Worm (Caenorhabditis elegans) whole organism, mixed stage, embryonic: Measurements from ENCODE around the gene W02F12.2.

Experiments
- M03D4.4 ChIP-seq: sonication (generic microtip); optimal IDR thresholded peaks from 2 replicates; lab custom pipeline; 2017; ENCODE audit warnings: mild to moderate bottlenecking, missing genetic modification characterization, missing compliant biosample characterization
- bed-3 ChIP-seq: fragments of 200-800 bp; sonication (Bioruptor generic); optimal IDR thresholded peaks from 3 replicates; lab custom pipeline; 2018; ENCODE audit warnings: mild to moderate bottlenecking, missing genetic modification characterization, moderate library complexity, missing compliant biosample characterization
- ceh-39 ChIP-seq: fragments of 150-350 bp; optimal IDR thresholded peaks from 2 replicates; lab custom pipeline; 2014; ENCODE audit warnings: missing biosample characterization, missing genetic modification characterization
- ceh-43 ChIP-seq: fragments of 200-800 bp; sonication (Bioruptor generic); optimal IDR thresholded peaks from 2 replicates; lab custom pipeline; 2018; ENCODE audit warnings: mild to moderate bottlenecking, missing genetic modification characterization, moderate library complexity, missing compliant biosample characterization
- ceh-83 ChIP-seq: fragments of 200-800 bp; sonication (Bioruptor generic); optimal IDR thresholded peaks from 2 replicates; lab custom pipeline; 2018; ENCODE audit warnings: mild to moderate bottlenecking, missing genetic modification characterization, missing compliant biosample characterization
- ces-1 ChIP-seq: fragments of 150-350 bp; optimal IDR thresholded peaks from 2 replicates; lab custom pipeline; 2014; ENCODE audit warnings: missing biosample characterization, missing genetic modification reagents, missing genetic modification characterization
- cnd-1 ChIP-seq: fragments of 200-800 bp; sonication (Bioruptor generic); optimal IDR thresholded peaks from 2 replicates; lab custom pipeline; 2018; ENCODE audit warnings: mild to moderate bottlenecking, missing genetic modification characterization, missing compliant biosample characterization
- drap-1 ChIP-seq: fragments of 200-800 bp; sonication (Bioruptor generic); optimal IDR thresholded peaks from 3 replicates; lab custom pipeline; 2018; ENCODE audit warnings: mild to moderate bottlenecking, missing genetic modification characterization, missing compliant biosample characterization
- elt-1 ChIP-seq: sonication (generic microtip); optimal IDR thresholded peaks from 2 replicates; lab custom pipeline; 2017; ENCODE audit warnings: missing genetic modification characterization, mild to moderate bottlenecking, missing compliant biosample characterization, antibody characterized with exemption, moderate library complexity, borderline replicate concordance; ENCODE audit not compliant: insufficient read depth
- elt-3 ChIP-seq: fragments of 150-350 bp; optimal IDR thresholded peaks from 2 replicates; lab custom pipeline; 2014; ENCODE audit warnings: missing biosample characterization, missing genetic modification characterization
- flh-1 ChIP-seq: fragments of 200-800 bp; sonication (Bioruptor generic); optimal IDR thresholded peaks from 2 replicates; lab custom pipeline; 2018; ENCODE audit warnings: mild to moderate bottlenecking, missing genetic modification characterization, moderate library complexity, missing compliant biosample characterization
- lin-13 ChIP-seq: fragments of 150-350 bp; optimal IDR thresholded peaks from 2 replicates; lab custom pipeline; 2014; ENCODE audit warnings: missing biosample characterization, missing genetic modification characterization
- lin-32 ChIP-seq: fragments of 200-800 bp; sonication (Bioruptor generic); optimal IDR thresholded peaks from 2 replicates; lab custom pipeline; 2018; ENCODE audit warnings: mild to moderate bottlenecking, missing genetic modification characterization, missing compliant biosample characterization
- lsy-2 ChIP-seq: fragments of 150-350 bp; optimal IDR thresholded peaks from 2 replicates; lab custom pipeline; 2014; ENCODE audit warnings: missing biosample characterization, missing genetic modification characterization
- mep-1 ChIP-seq: fragments of 150-350 bp; optimal IDR thresholded peaks from 2 replicates; lab custom pipeline; 2017; ENCODE audit warnings: missing biosample characterization, missing genetic modification reagents, missing genetic modification characterization, inconsistent platforms
- mls-2 ChIP-seq: sonication (generic microtip); optimal IDR thresholded peaks from 2 replicates; lab custom pipeline; 2016; ENCODE audit warnings: mild to moderate bottlenecking, missing genetic modification characterization, moderate library complexity, missing compliant biosample characterization
- nhr-12 ChIP-seq: fragments of 150-350 bp; optimal IDR thresholded peaks from 2 replicates; lab custom pipeline; 2014; ENCODE audit warnings: missing biosample characterization, missing genetic modification characterization
- nhr-2 ChIP-seq: fragments of 150-350 bp; optimal IDR thresholded peaks from 2 replicates; lab custom pipeline; 2014; ENCODE audit warnings: missing biosample characterization, missing genetic modification characterization
- nhr-28 ChIP-seq: fragments of 150-350 bp; optimal IDR thresholded peaks from 2 replicates; lab custom pipeline; 2014; ENCODE audit warnings: missing biosample characterization, missing genetic modification characterization
- nhr-76 ChIP-seq: sonication (generic microtip); optimal IDR thresholded peaks from 2 replicates; lab custom pipeline; 2017; ENCODE audit warnings: missing biosample characterization, missing genetic modification characterization
- pha-4 ChIP-seq: fragments of 150-350 bp; optimal IDR thresholded peaks from 2 replicates; lab custom pipeline; 2018; ENCODE audit warnings: missing biosample characterization, missing genetic modification reagents, missing genetic modification characterization
- sem-2 ChIP-seq: fragments of 200-800 bp; sonication (Bioruptor generic); optimal IDR thresholded peaks from 2 replicates; lab custom pipeline; 2018; ENCODE audit warnings: mild to moderate bottlenecking, missing genetic modification characterization, missing compliant biosample characterization
- snpc-4 ChIP-seq: fragments of 150-350 bp; optimal IDR thresholded peaks from 2 replicates; lab custom pipeline; 2014; ENCODE audit warnings: missing biosample characterization, missing genetic modification characterization
- sptf-1 ChIP-seq: sonication (generic microtip); optimal IDR thresholded peaks from 2 replicates; lab custom pipeline; 2017; ENCODE audit warnings: mild to moderate bottlenecking, missing genetic modification characterization, moderate library complexity, missing compliant biosample characterization
- tbx-8 ChIP-seq: fragments of 200-800 bp; sonication (Bioruptor generic); optimal IDR thresholded peaks from 2 replicates; lab custom pipeline; 2018; ENCODE audit warnings: mild to moderate bottlenecking, missing genetic modification characterization, moderate library complexity, missing compliant biosample characterization
- unc-39 ChIP-seq: fragments of 150-350 bp; optimal IDR thresholded peaks from 2 replicates; lab custom pipeline; 2014; ENCODE audit warnings: missing biosample characterization, missing genetic modification characterization
- unc-62 ChIP-seq: fragments of 150-350 bp; optimal IDR thresholded peaks from 2 replicates; lab custom pipeline; 2014; ENCODE audit warnings: missing biosample characterization, missing genetic modification reagents, missing genetic modification characterization
- zip-8 ChIP-seq: fragments of 150-350 bp; optimal IDR thresholded peaks from 2 replicates; lab custom pipeline; 2014; ENCODE audit warnings: missing biosample characterization, missing genetic modification characterization
- ztf-11 ChIP-seq: fragments of 150-350 bp; optimal IDR thresholded peaks from 2 replicates; lab custom pipeline; 2014; ENCODE audit warnings: missing biosample characterization, missing genetic modification characterization

W02F12.2 gene

DNA sequence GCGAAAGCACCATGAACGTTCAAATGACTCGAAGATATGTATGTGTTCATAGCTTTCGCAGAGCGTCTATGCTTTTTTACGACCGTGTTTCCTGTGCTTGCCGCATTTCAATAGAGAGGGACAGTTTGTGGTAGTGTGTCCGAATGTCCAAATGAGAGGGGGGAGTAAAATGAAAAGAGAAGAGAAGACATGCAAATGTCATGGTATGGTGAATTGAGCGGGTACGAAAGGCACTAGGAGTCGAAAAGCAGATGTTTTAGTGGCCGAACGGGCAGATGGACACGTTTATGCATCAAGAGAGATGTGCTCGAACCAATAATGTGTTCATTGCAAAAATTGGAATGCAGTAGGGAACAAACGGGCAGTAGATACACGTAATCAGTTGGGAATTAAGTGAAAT is 12.0 kb downstream of the W02F12.2 start:
- TF ChIP-seq unc-39 (tag; lab: Kevin White, UChicago) (no peak), bed-3 (no peak), pha-4 (tag; lab: Kevin White, UChicago) (no peak), ceh-39 (tag; lab: Kevin White, UChicago) (no peak), nhr-28 (tag; lab: Kevin White, UChicago) (no peak), nhr-2 (peak; percentile 59), lin-32 (GFP tag; lab: Kevin White, UChicago) (peak; percentile 60), ceh-83 (no peak), nhr-76 (tag; lab: Kevin White, UChicago) (no peak), ztf-11 (tag; lab: Kevin White, UChicago) (no peak), snpc-4 (tag; lab: Kevin White, UChicago) (no peak), ces-1 (GFP tag; lab: Kevin White, UChicago) (no peak), cnd-1 (tag; lab: Kevin White, UChicago) (peak; percentile 20), nhr-12 (tag; lab: Kevin White, UChicago) (no peak)

DNA sequence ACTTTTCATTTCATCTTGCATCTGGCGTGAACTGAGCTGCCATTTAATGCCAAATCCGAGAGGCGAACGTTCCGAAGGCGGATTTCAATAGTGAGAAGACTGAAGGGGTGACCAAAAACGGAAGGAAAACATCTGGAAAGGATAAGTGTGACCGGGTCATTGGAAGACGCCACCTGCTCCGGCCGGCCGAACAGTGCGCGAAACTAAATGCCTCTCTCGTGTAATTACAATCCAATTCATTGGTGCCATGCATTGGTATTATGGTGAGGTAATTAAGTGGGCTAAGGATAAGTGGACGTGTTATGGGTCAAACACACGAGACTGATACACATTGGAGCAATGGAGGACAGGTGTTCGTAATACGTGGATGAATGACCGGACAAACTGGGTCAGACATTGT is 12.9 kb downstream of the W02F12.2 start:
- peak; percentile 100 for TF ChIP-seq nhr-2
- peak; percentile 28 for TF ChIP-seq ztf-11 (tag; lab: Kevin White, UChicago)
- TF ChIP-seq ceh-43 (GFP tag; lab: Kevin White, UChicago), result peak; percentile 78
- TF ChIP-seq ces-1 (GFP tag; lab: Kevin White, UChicago), result peak; percentile 72
- TF ChIP-seq lsy-2 (tag; lab: Kevin White, UChicago), result no peak
- peak; percentile 98 for TF ChIP-seq lin-32 (GFP tag; lab: Kevin White, UChicago)
- TF ChIP-seq cnd-1 (tag; lab: Kevin White, UChicago), result peak; percentile 76
- TF ChIP-seq mls-2 (tag; lab: Kevin White, UChicago), result peak; percentile 80
- no peak for TF ChIP-seq flh-1 (GFP tag; lab: Kevin White, UChicago)
- no peak for TF ChIP-seq elt-3 (tag; lab: Kevin White, UChicago)
- TF ChIP-seq pha-4 (tag; lab: Kevin White, UChicago), result no peak
- TF ChIP-seq unc-39 (tag; lab: Kevin White, UChicago), result no peak
- no peak for TF ChIP-seq nhr-76 (tag; lab: Kevin White, UChicago)
- peak; percentile 36 for TF ChIP-seq sptf-1 (tag; lab: Kevin White, UChicago)

DNA sequence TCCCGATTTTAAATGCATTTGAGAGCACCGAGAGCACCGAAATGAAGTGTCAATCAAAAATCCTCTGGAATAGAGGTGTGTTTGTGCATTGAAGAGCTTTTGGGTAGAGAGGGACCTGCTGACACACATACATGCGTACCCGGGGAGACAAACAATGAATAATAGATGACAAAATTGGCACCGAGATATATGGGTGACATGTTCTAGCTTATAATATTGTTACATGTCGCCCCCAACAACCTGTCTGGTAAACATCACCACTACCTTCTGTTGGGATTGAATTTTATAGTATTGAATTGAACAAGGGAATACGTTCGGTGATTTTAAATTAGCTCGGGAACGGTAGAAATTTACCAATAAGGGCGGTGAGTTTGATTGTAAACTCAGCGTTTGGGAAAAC is 13.7 kb downstream of the W02F12.2 start:
- TF ChIP-seq ces-1 (GFP tag; lab: Kevin White, UChicago), result peak; percentile 10
- no peak for TF ChIP-seq zip-8 (tag; lab: Kevin White, UChicago)
- TF ChIP-seq snpc-4 (tag; lab: Kevin White, UChicago), result no peak
- TF ChIP-seq ceh-43 (GFP tag; lab: Kevin White, UChicago), result no peak

DNA sequence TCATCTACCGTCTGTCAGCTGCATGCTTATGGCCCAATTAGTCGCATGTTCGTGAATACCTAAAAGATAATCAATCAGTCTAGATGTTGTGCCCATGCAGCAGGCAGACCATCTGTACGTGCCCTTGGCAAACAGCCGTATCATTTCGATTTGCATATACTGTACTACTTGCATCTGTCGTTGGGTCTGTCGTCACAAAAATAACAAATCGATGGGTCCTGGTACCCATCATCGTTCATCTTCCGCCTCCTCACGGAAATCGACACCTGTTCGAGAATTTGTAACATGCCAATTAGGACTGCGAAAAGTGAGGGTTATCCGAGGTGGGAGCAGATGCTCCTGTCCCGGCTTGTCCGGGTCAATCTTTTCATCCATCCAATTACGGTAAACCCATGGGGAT is 14.2 kb downstream of the W02F12.2 start:
- TF ChIP-seq tbx-8 (GFP tag; lab: Kevin White, UChicago), result no peak
- no peak for TF ChIP-seq M03D4.4 (tag; lab: Kevin White, UChicago)
- TF ChIP-seq lin-13, result no peak
- TF ChIP-seq zip-8 (tag; lab: Kevin White, UChicago), result no peak
- no peak for TF ChIP-seq flh-1 (GFP tag; lab: Kevin White, UChicago)
- TF ChIP-seq nhr-2, result peak; percentile 83
- no peak for TF ChIP-seq ztf-11 (tag; lab: Kevin White, UChicago)
- TF ChIP-seq mep-1 (tag; lab: Kevin White, UChicago), result peak; percentile 7
- TF ChIP-seq lin-32 (GFP tag; lab: Kevin White, UChicago), result peak; percentile 57
- no peak for TF ChIP-seq elt-1 (tag; lab: Kevin White, UChicago)
- peak; percentile 44 for TF ChIP-seq cnd-1 (tag; lab: Kevin White, UChicago)
- TF ChIP-seq nhr-28 (tag; lab: Kevin White, UChicago), result no peak

DNA sequence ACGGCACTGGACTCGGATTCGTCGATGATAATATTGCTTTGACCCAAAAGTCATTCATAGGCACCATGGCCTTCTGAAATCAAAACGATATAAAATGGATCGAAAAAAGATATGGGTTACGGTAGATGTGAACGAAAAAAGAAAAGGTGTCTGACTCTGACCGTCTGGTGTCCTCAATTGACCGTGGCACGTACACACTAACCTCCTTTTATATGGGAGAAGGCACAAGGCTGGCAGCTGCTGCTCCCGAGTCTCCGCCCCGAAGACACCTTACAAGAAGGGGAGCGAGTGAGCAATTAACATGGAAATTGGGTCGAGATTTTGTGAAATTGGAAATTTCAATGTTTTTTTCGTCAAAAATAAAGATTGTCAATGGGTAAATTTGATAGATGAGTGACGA is 16.0 kb downstream of the W02F12.2 start, which contains the start of gene egl-46:
Gene egl-46, minus strand, starts transcription at position 73 of the 400 bp plus-strand sequence.
- no peak for TF ChIP-seq flh-1 (GFP tag; lab: Kevin White, UChicago)
- no peak for TF ChIP-seq ceh-39 (tag; lab: Kevin White, UChicago)
- TF ChIP-seq nhr-2, result peak; percentile 86
- no peak for TF ChIP-seq sptf-1 (tag; lab: Kevin White, UChicago)
- TF ChIP-seq lin-13, result no peak
- TF ChIP-seq sem-2 (GFP tag; lab: Kevin White, UChicago), result no peak
- no peak for TF ChIP-seq drap-1 (GFP tag; lab: Kevin White, UChicago)
- TF ChIP-seq ceh-83, result no peak
- TF ChIP-seq lsy-2 (tag; lab: Kevin White, UChicago), result peak; percentile 8
- TF ChIP-seq mep-1 (tag; lab: Kevin White, UChicago), result no peak
- TF ChIP-seq lin-32 (GFP tag; lab: Kevin White, UChicago), result peak; percentile 54
- peak; percentile 33 for TF ChIP-seq cnd-1 (tag; lab: Kevin White, UChicago)
- TF ChIP-seq elt-1 (tag; lab: Kevin White, UChicago), result no peak
- TF ChIP-seq unc-62 (GFP tag; lab: Kevin White, UChicago), result no peak
- no peak for TF ChIP-seq M03D4.4 (tag; lab: Kevin White, UChicago)
- TF ChIP-seq, all 35 proteins: peak for 4
